Fruit fly (Drosophila melanogaster) whole organism, pupa: ENCODE data around the gene Rdh.

Experiments used
- CG10348 ChIP-seq: fragments of 200-800 bp; sonication (Bioruptor generic); IDR thresholded peaks from 2 replicates; pipeline ENCODE4 v1.3.6; 2022; ENCODE audit warnings: missing biosample characterization, missing genetic modification characterization
- CG13204 ChIP-seq: fragments of 200-800 bp; sonication (Bioruptor generic); optimal IDR thresholded peaks from 2 replicates; lab custom pipeline; 2018; ENCODE audit warnings: missing biosample characterization, mild to moderate bottlenecking, missing genetic modification characterization, moderate library complexity
- CG32121 ChIP-seq: fragments of 200-800 bp; sonication (Bioruptor generic); IDR thresholded peaks from 2 replicates; pipeline ENCODE4 v1.3.6; 2022; ENCODE audit warnings: missing biosample characterization, missing genetic modification characterization
- CG34367 ChIP-seq: fragments of 200-800 bp; sonication (Bioruptor generic); optimal IDR thresholded peaks from 2 replicates; lab custom pipeline; 2018; ENCODE audit warnings: missing biosample characterization, mild to moderate bottlenecking, missing genetic modification characterization
- CG4496 ChIP-seq: fragments of 200-800 bp; sonication (Bioruptor generic); IDR thresholded peaks from 3 replicates; pipeline ENCODE4 v1.3.6; 2022; ENCODE audit warnings: missing biosample characterization, missing genetic modification characterization
- CG8159 ChIP-seq: fragments of 200-800 bp; sonication (Bioruptor generic); optimal IDR thresholded peaks from 3 replicates; lab custom pipeline; 2018; ENCODE audit warnings: missing biosample characterization, mild to moderate bottlenecking, missing genetic modification characterization, moderate library complexity
- CG9948 ChIP-seq: fragments of 200-800 bp; sonication (Bioruptor generic); optimal IDR thresholded peaks from 2 replicates; lab custom pipeline; 2018; ENCODE audit warnings: missing biosample characterization, mild to moderate bottlenecking, missing genetic modification characterization, moderate library complexity
- EcR ChIP-seq: fragments of 200-800 bp; sonication (Bioruptor generic); optimal IDR thresholded peaks from 3 replicates; lab custom pipeline; 2019; ENCODE audit warnings: missing biosample characterization, missing genetic modification characterization, mild to moderate bottlenecking, moderate library complexity, missing genetic modification reagents
- Pif1A ChIP-seq: fragments of 200-800 bp; sonication (Bioruptor generic); optimal IDR thresholded peaks from 3 replicates; lab custom pipeline; 2016; ENCODE audit warnings: missing biosample characterization, missing genetic modification characterization
- fd96Ca ChIP-seq: fragments of 200-800 bp; sonication (Bioruptor generic); IDR thresholded peaks from 3 replicates; pipeline ENCODE4 v1.3.6; 2022; ENCODE audit warnings: missing biosample characterization, missing genetic modification characterization
- rn ChIP-seq: fragments of 200-800 bp; sonication (Bioruptor generic); IDR thresholded peaks from 2 replicates; pipeline ENCODE4 v1.3.6; 2022; ENCODE audit warnings: missing biosample characterization, missing genetic modification characterization

DNA sequence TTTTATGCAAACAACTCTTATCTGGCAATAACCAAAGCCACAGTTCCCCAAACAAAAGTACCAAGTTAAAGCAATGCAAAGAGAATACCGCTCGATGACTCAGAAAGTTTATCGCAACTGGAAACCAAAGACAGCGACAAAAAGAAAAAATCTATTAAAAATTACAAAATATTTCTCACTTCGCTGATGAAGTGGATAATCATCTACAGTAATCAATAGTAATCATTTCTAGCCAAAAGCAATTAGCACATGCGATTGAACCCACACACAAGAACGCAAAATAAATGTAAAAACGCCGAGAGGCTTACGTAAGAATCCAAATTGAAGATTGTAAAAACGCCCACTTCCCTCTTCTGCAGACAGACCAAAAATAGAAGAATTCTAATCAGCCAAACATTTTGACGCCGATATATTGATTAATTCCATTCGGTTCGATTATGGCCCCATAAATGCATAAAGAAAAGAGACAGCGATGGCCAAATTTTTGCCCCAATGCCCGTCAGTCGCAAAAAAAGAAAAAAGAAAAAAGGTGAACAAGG is 48.6 kb upstream of the Rdh start:
- TF ChIP-seq CG9948 (tag; lab: Kevin White, UChicago) (no peak), CG13204 (GFP tag; lab: Kevin White, UChicago) (no peak), Pif1A (no peak), CG10348 (GFP tag; lab: Robert Waterston, UW) (no peak), CG32121 (GFP tag; lab: Robert Waterston, UW) (no peak), EcR (GFP tag; lab: Kevin White, UChicago) (no peak), rn (GFP tag; lab: Robert Waterston, UW) (no peak), CG4496 (no peak), CG8159 (no peak), fd96Ca (GFP tag; lab: Robert Waterston, UW) (no peak), CG34367 (tag; lab: Kevin White, UChicago) (no peak)
